Worm (Caenorhabditis elegans): Measurements from ENCODE around the gene mrp-3.

ce11 chrX:15939224-15939623 is at the start of gene mrp-3:
- no peak for TF ChIP-seq nhr-28 (tag; optimal IDR thresholded peaks at IDR 0.05)
- TF ChIP-seq snpc-4 (tag; optimal IDR thresholded peaks at IDR 0.05): no peak
- TF ChIP-seq elt-3 (tag; optimal IDR thresholded peaks at IDR 0.05): no peak
- no peak for TF ChIP-seq sem-2 (GFP tag; optimal IDR thresholded peaks at IDR 0.05)
- no peak for TF ChIP-seq nhr-12 (tag; optimal IDR thresholded peaks at IDR 0.05)
- no peak for TF ChIP-seq unc-62 (GFP tag; optimal IDR thresholded peaks at IDR 0.05)
- TF ChIP-seq mep-1 (tag; optimal IDR thresholded peaks at IDR 0.05): no peak
- TF ChIP-seq unc-39 (tag; optimal IDR thresholded peaks at IDR 0.05): no peak
- TF ChIP-seq drap-1 (GFP tag; optimal IDR thresholded peaks at IDR 0.05): no peak
- no peak for TF ChIP-seq mab-5 (tag; optimal IDR thresholded peaks at IDR 0.05)
- no peak for TF ChIP-seq lin-13 (tag; optimal IDR thresholded peaks at IDR 0.05)

All from whole organism, mixed stage, embryonic.